Fruit fly (Drosophila melanogaster): ENCODE data around the gene Cdc6.

Cdc6 gene

dm6 chr3L:8676500-8676899, 42.6 kb upstream of the Cdc6 start:
- TF ChIP-seq CG4496 (GFP tag; IDR thresholded peaks at IDR 0.05) (0 out of 3 replicates have a peak, but pooled peaks have one; percentile 28), EcR (GFP tag; optimal IDR thresholded peaks at IDR 0.05) (no peak)

dm6 chr3L:8675545-8676084, 41.7 kb upstream of the Cdc6 start, which contains the start of gene hry:
TSS of gene hry (plus strand) at chr3L:8675759.
- TF ChIP-seq CG4496 (GFP tag; IDR thresholded peaks at IDR 0.05), result peak; percentile 67; the same call in 2 of the 3 replicates
- 0 out of 2 replicates have a peak, but pooled peaks have one; percentile 31 for TF ChIP-seq CG12605 (GFP tag; IDR thresholded peaks at IDR 0.05)
- no peak for TF ChIP-seq CG8301 (tag; optimal IDR thresholded peaks at IDR 0.05)
- TF ChIP-seq Pif1A (GFP tag; optimal IDR thresholded peaks at IDR 0.05), result peak; percentile 56
- no peak for TF ChIP-seq CG34367 (tag; optimal IDR thresholded peaks at IDR 0.05)
- peak; percentile 87 for TF ChIP-seq EcR (GFP tag; optimal IDR thresholded peaks at IDR 0.05)
- TF ChIP-seq rn (GFP tag; IDR thresholded peaks at IDR 0.05), result no peak
- TF ChIP-seq CG15710 (tag; optimal IDR thresholded peaks at IDR 0.05), result peak; percentile 30
- TF ChIP-seq fd96Ca (GFP tag; IDR thresholded peaks at IDR 0.05), result peak; percentile 61; the same call in 1 of the 3 replicates
- peak; percentile 8 for TF ChIP-seq CG14655 (GFP tag; optimal IDR thresholded peaks at IDR 0.05)
- TF ChIP-seq gl (tag; optimal IDR thresholded peaks at IDR 0.05), result peak; percentile 41
- peak; percentile 74 for TF ChIP-seq Pif1B (GFP tag; optimal IDR thresholded peaks at IDR 0.05)
- peak; percentile 56; the same call in 1 of the 2 replicates for TF ChIP-seq Ets98B (GFP tag; IDR thresholded peaks at IDR 0.05)
- TF ChIP-seq CG13204 (GFP tag; optimal IDR thresholded peaks at IDR 0.05), result peak; percentile 99
- peak; percentile 13 for TF ChIP-seq CG9948 (tag; optimal IDR thresholded peaks at IDR 0.05)
- TF ChIP-seq D1 (tag; optimal IDR thresholded peaks at IDR 0.05), result no peak
- TF ChIP-seq CG17806 (tag; optimal IDR thresholded peaks at IDR 0.05), result no peak
- peak; percentile 59 for TF ChIP-seq Snoo (tag; optimal IDR thresholded peaks at IDR 0.05)
- TF ChIP-seq CG10348 (GFP tag; IDR thresholded peaks at IDR 0.05), result no peak
- TF ChIP-seq CG8159 (tag; optimal IDR thresholded peaks at IDR 0.05), result peak; percentile 21
- TF ChIP-seq CG32121 (GFP tag; IDR thresholded peaks at IDR 0.05), result peak; percentile 56; the same call in 1 of the 2 replicates

- TF ChIP-seq gl (tag; optimal IDR thresholded peaks at IDR 0.05), result no peak
- no peak for TF ChIP-seq CG13204 (GFP tag; optimal IDR thresholded peaks at IDR 0.05)
- no peak for TF ChIP-seq rn (GFP tag; IDR thresholded peaks at IDR 0.05)
- TF ChIP-seq Ets98B (GFP tag; IDR thresholded peaks at IDR 0.05), result no peak
- TF ChIP-seq Pif1A (GFP tag; optimal IDR thresholded peaks at IDR 0.05), result no peak
- TF ChIP-seq CG17806 (tag; optimal IDR thresholded peaks at IDR 0.05), result no peak
- no peak for TF ChIP-seq CG15710 (tag; optimal IDR thresholded peaks at IDR 0.05)
- TF ChIP-seq CG14655 (GFP tag; optimal IDR thresholded peaks at IDR 0.05), result no peak
- TF ChIP-seq CG10348 (GFP tag; IDR thresholded peaks at IDR 0.05), result no peak
- TF ChIP-seq Pif1B (GFP tag; optimal IDR thresholded peaks at IDR 0.05), result no peak
These were observed 41.2 kb upstream of the Cdc6 start for dm6 chr3L:8675029-8675544.

dm6 chr3L:8673377-8674000, 39.6 kb upstream of the Cdc6 start:
- TF ChIP-seq CG9948 (tag; optimal IDR thresholded peaks at IDR 0.05) (no peak), Pif1B (GFP tag; optimal IDR thresholded peaks at IDR 0.05) (no peak), CG34367 (tag; optimal IDR thresholded peaks at IDR 0.05) (no peak), Pif1A (GFP tag; optimal IDR thresholded peaks at IDR 0.05) (no peak), Snoo (tag; optimal IDR thresholded peaks at IDR 0.05) (no peak), fd96Ca (GFP tag; IDR thresholded peaks at IDR 0.05) (peak; percentile 47; the same call in 1 of the 3 replicates), CG12605 (GFP tag; IDR thresholded peaks at IDR 0.05) (0 out of 2 replicates have a peak, but pooled peaks have one; percentile 40), Ets98B (GFP tag; IDR thresholded peaks at IDR 0.05) (peak; percentile 50; the same call in 1 of the 2 replicates), D1 (tag; optimal IDR thresholded peaks at IDR 0.05) (no peak), CG4496 (GFP tag; IDR thresholded peaks at IDR 0.05) (no peak; the same call in 2 of the 3 replicates), CG32121 (GFP tag; IDR thresholded peaks at IDR 0.05) (peak; percentile 83), rn (GFP tag; IDR thresholded peaks at IDR 0.05) (no peak)

- TF ChIP-seq CG10348 (GFP tag; IDR thresholded peaks at IDR 0.05), result no peak
- TF ChIP-seq CG13204 (GFP tag; optimal IDR thresholded peaks at IDR 0.05), result peak; percentile 65
- peak; percentile 43 for TF ChIP-seq CG8159 (tag; optimal IDR thresholded peaks at IDR 0.05)
- TF ChIP-seq fd96Ca (GFP tag; IDR thresholded peaks at IDR 0.05), result 0 out of 3 replicates have a peak, but pooled peaks have one; percentile 24
- TF ChIP-seq Snoo (tag; optimal IDR thresholded peaks at IDR 0.05), result peak; percentile 54
- peak; percentile 8 for TF ChIP-seq EcR (GFP tag; optimal IDR thresholded peaks at IDR 0.05)
- peak; percentile 76 for TF ChIP-seq CG4496 (GFP tag; IDR thresholded peaks at IDR 0.05)
- peak; percentile 27 for TF ChIP-seq CG9948 (tag; optimal IDR thresholded peaks at IDR 0.05)
- TF ChIP-seq CG14655 (GFP tag; optimal IDR thresholded peaks at IDR 0.05), result peak; percentile 36
- TF ChIP-seq Ets98B (GFP tag; IDR thresholded peaks at IDR 0.05), result peak; percentile 49
- TF ChIP-seq CG15710 (tag; optimal IDR thresholded peaks at IDR 0.05), result no peak
- peak; percentile 69; the same call in 1 of the 2 replicates for TF ChIP-seq CG32121 (GFP tag; IDR thresholded peaks at IDR 0.05)
- TF ChIP-seq gl (tag; optimal IDR thresholded peaks at IDR 0.05), result no peak
- TF ChIP-seq CG17806 (tag; optimal IDR thresholded peaks at IDR 0.05), result peak; percentile 44
- TF ChIP-seq CG34367 (tag; optimal IDR thresholded peaks at IDR 0.05), result no peak
- TF ChIP-seq Pif1A (GFP tag; optimal IDR thresholded peaks at IDR 0.05), result peak; percentile 49
- peak; percentile 23 for TF ChIP-seq D1 (tag; optimal IDR thresholded peaks at IDR 0.05)
- TF ChIP-seq Pif1B (GFP tag; optimal IDR thresholded peaks at IDR 0.05), result no peak
- TF ChIP-seq CG12605 (GFP tag; IDR thresholded peaks at IDR 0.05), result 0 out of 2 replicates have a peak, but pooled peaks have one; percentile 6
- peak; percentile 53 for TF ChIP-seq CG8301 (tag; optimal IDR thresholded peaks at IDR 0.05)
- no peak for TF ChIP-seq rn (GFP tag; IDR thresholded peaks at IDR 0.05)
These were observed 38.6 kb upstream of the Cdc6 start for dm6 chr3L:8672199-8673059.

Data from whole organism, pupa.